Fruit fly (Drosophila melanogaster) whole organism, embryonic: ENCODE measurements around the gene Phb1.

ENCODE experiments used
- Atf6 ChIP-seq: fragments of 200-800 bp; sonication (Bioruptor generic); IDR thresholded peaks from 2 replicates; pipeline ENCODE4 v1.3.6; 2022; ENCODE audit warnings: missing biosample characterization, missing genetic modification characterization
- B-H2 ChIP-seq: fragments of 200-800 bp; sonication (Bioruptor generic); optimal IDR thresholded peaks from 2 replicates; lab custom pipeline; 2018; ENCODE audit warnings: missing biosample characterization, mild to moderate bottlenecking, missing genetic modification characterization
- Bteb2 ChIP-seq: fragments of 200-800 bp; sonication (Bioruptor generic); optimal IDR thresholded peaks from 2 replicates; lab custom pipeline; 2016; ENCODE audit warnings: missing biosample characterization, missing genetic modification characterization
- C15 ChIP-seq: fragments of 200-800 bp; sonication (Bioruptor generic); IDR thresholded peaks from 3 replicates; pipeline ENCODE4 v1.3.6; 2022; ENCODE audit warnings: missing biosample characterization, missing genetic modification characterization
- CG10959 ChIP-seq: fragments of 200-800 bp; sonication (Bioruptor generic); IDR thresholded peaks from 2 replicates; pipeline ENCODE4 v1.3.6; 2022; ENCODE audit warnings: missing biosample characterization, missing genetic modification characterization
- CG11504 ChIP-seq: fragments of 200-800 bp; sonication (Bioruptor generic); optimal IDR thresholded peaks from 3 replicates; lab custom pipeline; 2019; ENCODE audit warnings: missing biosample characterization, mild to moderate bottlenecking, missing genetic modification characterization, moderate library complexity
- CG12071 ChIP-seq: fragments of 200-800 bp; sonication (Bioruptor generic); optimal IDR thresholded peaks from 3 replicates; lab custom pipeline; 2018; ENCODE audit warnings: missing biosample characterization, mild to moderate bottlenecking, missing genetic modification characterization
- CG13624 ChIP-seq: fragments of 200-800 bp; sonication (Bioruptor generic); optimal IDR thresholded peaks from 2 replicates; lab custom pipeline; 2016; ENCODE audit warnings: missing biosample characterization, missing genetic modification characterization
- CG15479 ChIP-seq: fragments of 200-800 bp; sonication (Bioruptor generic); optimal IDR thresholded peaks from 3 replicates; lab custom pipeline; 2019; ENCODE audit warnings: missing biosample characterization, mild to moderate bottlenecking, missing genetic modification characterization, moderate library complexity
- CG17186 ChIP-seq: fragments of 200-800 bp; sonication (Bioruptor generic); optimal IDR thresholded peaks from 3 replicates; lab custom pipeline; 2017; ENCODE audit warnings: missing biosample characterization, missing genetic modification reagents, missing genetic modification characterization
- CG17361 ChIP-seq: fragments of 200-800 bp; sonication (Bioruptor generic); IDR thresholded peaks from 3 replicates; pipeline ENCODE4 v1.3.6; 2022; ENCODE audit warnings: missing biosample characterization, missing genetic modification characterization
- CG17612 ChIP-seq: fragments of 200-800 bp; sonication (Bioruptor generic); IDR thresholded peaks from 2 replicates; pipeline ENCODE4 v1.3.6; 2022; ENCODE audit warnings: missing biosample characterization, missing genetic modification characterization
- CG18599 ChIP-seq: fragments of 200-800 bp; sonication (Bioruptor generic); optimal IDR thresholded peaks from 3 replicates; lab custom pipeline; 2017; ENCODE audit warnings: missing biosample characterization, missing genetic modification characterization, mild to moderate bottlenecking, moderate library complexity, missing genetic modification reagents
- CG4328 ChIP-seq: fragments of 200-800 bp; sonication (Bioruptor generic); optimal IDR thresholded peaks from 3 replicates; lab custom pipeline; 2017; ENCODE audit warnings: missing biosample characterization, missing genetic modification reagents, missing genetic modification characterization
- CG5180 ChIP-seq: fragments of 200-800 bp; sonication (Bioruptor generic); optimal IDR thresholded peaks from 3 replicates; lab custom pipeline; 2017; ENCODE audit warnings: missing biosample characterization, missing genetic modification characterization, mild to moderate bottlenecking, moderate library complexity, missing genetic modification reagents
- CG5953 ChIP-seq: fragments of 200-800 bp; sonication (Bioruptor generic); IDR thresholded peaks from 2 replicates; pipeline ENCODE4 v1.3.6; 2022; ENCODE audit warnings: missing biosample characterization, missing genetic modification characterization
- CG6175 ChIP-seq: fragments of 200-800 bp; sonication (Bioruptor generic); IDR thresholded peaks from 3 replicates; pipeline ENCODE4 v1.3.6; 2022; ENCODE audit warnings: missing biosample characterization, missing genetic modification characterization
- CG6813 ChIP-seq: fragments of 200-800 bp; sonication (Bioruptor generic); optimal IDR thresholded peaks from 2 replicates; lab custom pipeline; 2017; ENCODE audit warnings: missing biosample characterization, missing genetic modification characterization, mild to moderate bottlenecking, moderate library complexity, missing genetic modification reagents
- CG6854 ChIP-seq: fragments of 200-800 bp; sonication (Bioruptor generic); optimal IDR thresholded peaks from 3 replicates; lab custom pipeline; 2017; ENCODE audit warnings: missing biosample characterization, mild to moderate bottlenecking, missing genetic modification characterization
- CG7372 ChIP-seq: fragments of 200-800 bp; sonication (Bioruptor generic); IDR thresholded peaks from 2 replicates; pipeline ENCODE4 v1.3.6; 2022; ENCODE audit warnings: missing biosample characterization, missing genetic modification characterization
- CG8388 ChIP-seq: fragments of 200-800 bp; sonication (Bioruptor generic); optimal IDR thresholded peaks from 2 replicates; lab custom pipeline; 2019; ENCODE audit warnings: missing biosample characterization, mild to moderate bottlenecking, missing genetic modification characterization, moderate library complexity
- CG8924 ChIP-seq: fragments of 200-800 bp; optimal IDR thresholded peaks from 3 replicates; lab custom pipeline; 2019; ENCODE audit warnings: missing biosample characterization, mild to moderate bottlenecking, missing genetic modification characterization, moderate library complexity
- CG9932 ChIP-seq: fragments of 200-800 bp; sonication (Bioruptor generic); IDR thresholded peaks from 2 replicates; pipeline ENCODE4 v1.3.6; 2022; ENCODE audit warnings: missing biosample characterization, missing genetic modification characterization
- D19B ChIP-seq: fragments of 200-800 bp; sonication (Bioruptor generic); optimal IDR thresholded peaks from 2 replicates; lab custom pipeline; 2017; ENCODE audit warnings: missing biosample characterization, mild to moderate bottlenecking, missing genetic modification characterization
- Dad ChIP-seq: fragments of 200-800 bp; sonication (Bioruptor generic); optimal IDR thresholded peaks from 3 replicates; lab custom pipeline; 2016; ENCODE audit warnings: missing biosample characterization, missing genetic modification characterization
- HLH54F ChIP-seq: fragments of 200-800 bp; sonication (Bioruptor generic); optimal IDR thresholded peaks from 3 replicates; lab custom pipeline; 2016; ENCODE audit warnings: missing biosample characterization, missing genetic modification characterization
- Lim3 ChIP-seq: fragments of 200-800 bp; sonication (Bioruptor generic); IDR thresholded peaks from 2 replicates; pipeline ENCODE4 v1.3.6; 2022; ENCODE audit warnings: missing biosample characterization, missing genetic modification characterization
- Spps ChIP-seq: fragments of 200-800 bp; sonication (Bioruptor generic); optimal IDR thresholded peaks from 2 replicates; lab custom pipeline; 2018; ENCODE audit warnings: missing biosample characterization, mild to moderate bottlenecking, missing genetic modification characterization
- Ssrp ChIP-seq: fragments of 200-800 bp; sonication (Bioruptor generic); optimal IDR thresholded peaks from 2 replicates; lab custom pipeline; 2018; ENCODE audit warnings: missing biosample characterization, mild to moderate bottlenecking, missing genetic modification characterization, moderate library complexity
- TFAM ChIP-seq: fragments of 200-800 bp; sonication (Bioruptor generic); optimal IDR thresholded peaks from 2 replicates; lab custom pipeline; 2017; ENCODE audit warnings: missing biosample characterization, missing genetic modification characterization, inconsistent platforms
- Taf1 ChIP-seq: fragments of 200-800 bp; sonication (Bioruptor generic); IDR thresholded peaks from 2 replicates; pipeline ENCODE4 v1.3.6; 2022; ENCODE audit warnings: missing biosample characterization, missing genetic modification characterization
- Xrp1 ChIP-seq: fragments of 200-800 bp; sonication (Bioruptor generic); IDR thresholded peaks from 2 replicates; pipeline ENCODE4 v1.3.6; 2022; ENCODE audit warnings: missing biosample characterization, missing genetic modification characterization
- ara ChIP-seq: fragments of 200-800 bp; sonication (Bioruptor generic); IDR thresholded peaks from 2 replicates; pipeline ENCODE4 v1.3.6; 2022; ENCODE audit warnings: missing biosample characterization, missing genetic modification characterization
- bcd ChIP-seq: fragments of 200-800 bp; sonication (Bioruptor generic); optimal IDR thresholded peaks from 2 replicates; lab custom pipeline; 2017; ENCODE audit warnings: missing biosample characterization, mild to moderate bottlenecking, missing genetic modification characterization
- ci ChIP-seq: fragments of 200-800 bp; sonication (Bioruptor generic); IDR thresholded peaks from 3 replicates; pipeline ENCODE4 v1.3.6; 2022; ENCODE audit warnings: missing biosample characterization, missing genetic modification characterization
- dimm ChIP-seq: fragments of 200-800 bp; sonication (Bioruptor generic); IDR thresholded peaks from 2 replicates; pipeline ENCODE4 v1.3.6; 2022; ENCODE audit warnings: missing biosample characterization, missing genetic modification characterization
- dmrt11E ChIP-seq: fragments of 200-800 bp; sonication (Bioruptor generic); optimal IDR thresholded peaks from 3 replicates; lab custom pipeline; 2018; ENCODE audit warnings: missing biosample characterization, mild to moderate bottlenecking, missing genetic modification characterization, moderate library complexity
- fd3F ChIP-seq: fragments of 200-800 bp; sonication (Bioruptor generic); optimal IDR thresholded peaks from 2 replicates; lab custom pipeline; 2018; ENCODE audit warnings: missing biosample characterization, mild to moderate bottlenecking, missing genetic modification characterization, moderate library complexity
- fu2 ChIP-seq: fragments of 200-800 bp; sonication (Bioruptor generic); optimal IDR thresholded peaks from 2 replicates; lab custom pipeline; 2016; ENCODE audit warnings: missing biosample characterization, missing genetic modification characterization
- grau ChIP-seq: fragments of 200-800 bp; optimal IDR thresholded peaks from 3 replicates; lab custom pipeline; 2019; ENCODE audit warnings: missing biosample characterization, mild to moderate bottlenecking, missing genetic modification characterization, moderate library complexity
- hb ChIP-seq: fragments of 200-800 bp; sonication (Bioruptor generic); IDR thresholded peaks from 3 replicates; pipeline ENCODE4 v1.3.6; 2022; ENCODE audit warnings: missing biosample characterization, missing genetic modification characterization; ENCODE audit not compliant: partially characterized antibody
- her ChIP-seq: fragments of 200-800 bp; sonication (Bioruptor generic); optimal IDR thresholded peaks from 2 replicates; lab custom pipeline; 2016; ENCODE audit warnings: missing biosample characterization, missing genetic modification characterization
- knrl ChIP-seq: fragments of 200-800 bp; sonication (Bioruptor generic); IDR thresholded peaks from 3 replicates; pipeline ENCODE4 v1.3.6; 2022; ENCODE audit warnings: missing biosample characterization, missing genetic modification characterization; ENCODE audit not compliant: partially characterized antibody
- lola ChIP-seq, 3 experiments: fragments of >200 bp in 2 of 3; fragments of 200-800 bp in 1 of 3; sonication (Bioruptor generic) in 1 of 3; optimal IDR thresholded peaks; 2 replicates each; lab custom pipeline; 2017 to 2019; ENCODE audit warnings: missing biosample characterization in 3 of 3, missing genetic modification characterization in 3 of 3, mild to moderate bottlenecking in 1 of 3, moderate library complexity in 1 of 3
- mld ChIP-seq: fragments of 200-800 bp; sonication (Bioruptor generic); IDR thresholded peaks from 3 replicates; pipeline ENCODE4 v1.3.6; 2022; ENCODE audit warnings: missing biosample characterization, missing genetic modification characterization; ENCODE audit not compliant: partially characterized antibody
- odd ChIP-seq: fragments of 200-800 bp; sonication (Bioruptor generic); optimal IDR thresholded peaks from 2 replicates; lab custom pipeline; 2017; ENCODE audit warnings: missing biosample characterization, mild to moderate bottlenecking, missing genetic modification characterization
- onecut ChIP-seq: fragments of 200-800 bp; sonication (Bioruptor generic); IDR thresholded peaks from 2 replicates; pipeline ENCODE4 v1.3.6; 2022; ENCODE audit warnings: missing biosample characterization, missing genetic modification characterization
- schlank ChIP-seq: fragments of 200-800 bp; sonication (Bioruptor generic); optimal IDR thresholded peaks from 2 replicates; lab custom pipeline; 2018; ENCODE audit warnings: missing biosample characterization, mild to moderate bottlenecking, missing genetic modification characterization
- stwl ChIP-seq: fragments of 200-800 bp; sonication (Bioruptor generic); optimal IDR thresholded peaks from 3 replicates; lab custom pipeline; 2018; ENCODE audit warnings: missing biosample characterization, mild to moderate bottlenecking, missing genetic modification characterization, moderate library complexity
- wor ChIP-seq: fragments of 200-800 bp; sonication (Bioruptor generic); IDR thresholded peaks from 2 replicates; pipeline ENCODE4 v1.3.6; 2022; ENCODE audit warnings: missing biosample characterization, missing genetic modification characterization

Gene Phb1

dm6 chr2L:19158005-19158666 is 34.5 kb upstream of the Phb1 start (continued):
- TF ChIP-seq lola (GFP tag; optimal IDR thresholded peaks at IDR 0.05; lab: Kevin White, UChicago) (no peak), CG11504 (tag; lab: Kevin White, UChicago) (peak; percentile 4), bcd (no peak), Bteb2 (peak; percentile 44), ci (GFP tag; lab: Robert Waterston, UW) (no peak), CG4328 (GFP tag; lab: Kevin White, UChicago) (no peak), Lim3 (GFP tag; lab: Robert Waterston, UW) (no peak), Ssrp (tag; lab: Kevin White, UChicago) (no peak), Xrp1 (GFP tag; lab: Robert Waterston, UW) (no peak), C15 (GFP tag; lab: Robert Waterston, UW) (no peak), odd (GFP tag; lab: Kevin White, UChicago) (peak; percentile 20), CG18599 (GFP tag; lab: Kevin White, UChicago) (peak; percentile 54), CG5953 (GFP tag; lab: Robert Waterston, UW) (0 out of 2 replicates have a peak, but pooled peaks have one; percentile 9), mld (GFP tag; lab: Robert Waterston, UW) (no peak), CG10959 (GFP tag; lab: Robert Waterston, UW) (no peak), Dad (GFP tag; lab: Kevin White, UChicago) (no peak), Atf6 (GFP tag; lab: Robert Waterston, UW) (0 out of 2 replicates have a peak, but pooled peaks have one; percentile 18), knrl (GFP tag; lab: Robert Waterston, UW) (no peak; the same call in 2 of the 3 replicates), CG15479 (GFP tag; lab: Kevin White, UChicago) (peak; percentile 83), wor (GFP tag; lab: Robert Waterston, UW) (no peak), dimm (GFP tag; lab: Robert Waterston, UW) (no peak), her (GFP tag; lab: Kevin White, UChicago) (peak; percentile 39), CG6854 (peak; percentile 62), Taf1 (no peak), CG5180 (peak; percentile 50), CG6175 (no peak), TFAM (no peak), CG7372 (no peak), hb (no peak), schlank (tag; lab: Kevin White, UChicago) (peak; percentile 14), onecut (0 out of 2 replicates have a peak, but pooled peaks have one; percentile 8), CG6813 (GFP tag; lab: Kevin White, UChicago) (no peak), ara (GFP tag; lab: Robert Waterston, UW) (peak; percentile 34; the same call in 1 of the 2 replicates), CG8388 (no peak), CG17361 (no peak), dmrt11E (tag; lab: Kevin White, UChicago) (peak; percentile 15), D19B (no peak), CG12071 (GFP tag; lab: Kevin White, UChicago) (peak; percentile 53), HLH54F (no peak), CG17186 (GFP tag; lab: Kevin White, UChicago) (no peak), CG8924 (tag; lab: Kevin White, UChicago) (peak; percentile 78), fu2 (GFP tag; lab: Kevin White, UChicago) (no peak), CG17612 (GFP tag; lab: Robert Waterston, UW) (no peak), CG13624 (GFP tag; lab: Kevin White, UChicago) (no peak), fd3F (GFP tag; lab: Kevin White, UChicago) (no peak), B-H2 (peak; percentile 67), stwl (tag; lab: Kevin White, UChicago) (peak; percentile 0), grau (peak; percentile 51), Spps (peak; percentile 19), CG9932 (GFP tag; lab: Robert Waterston, UW) (no peak)
